Fruit fly (Drosophila melanogaster): ENCODE measurements around the gene Coq6.

Gene Coq6

DNA sequence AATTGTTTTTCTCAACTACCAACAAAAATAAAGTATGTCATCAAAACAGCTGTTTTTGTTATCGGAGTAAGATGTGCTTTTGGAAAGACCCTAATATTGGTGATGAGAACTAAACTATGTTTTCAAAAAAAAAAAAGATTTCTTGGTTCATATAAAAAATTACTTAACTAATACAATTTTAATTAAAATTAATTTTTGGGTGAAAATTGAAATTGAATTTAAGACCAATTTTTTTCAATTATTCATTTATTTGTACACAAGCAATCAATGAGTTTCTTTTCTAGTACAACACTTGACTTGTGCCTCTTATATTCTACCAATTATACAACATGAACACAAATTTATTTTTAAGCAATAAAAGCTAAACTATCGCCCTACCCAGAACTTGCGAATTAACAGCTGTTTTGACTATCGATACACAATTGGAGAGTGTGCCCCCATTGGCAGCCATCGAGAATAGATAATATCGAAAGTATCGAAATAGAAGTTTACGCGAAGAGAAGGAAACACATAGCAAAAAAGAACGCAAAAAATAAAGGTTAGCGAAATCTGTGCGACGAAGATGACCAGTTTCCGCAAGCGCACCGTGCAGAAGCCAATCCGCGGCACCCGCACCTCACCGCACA, 8.1 kb downstream of the Coq6 start, which contains the start of the genes Vps52 and Elp4 (continued):
- TF ChIP-seq ERR (GFP tag; optimal IDR thresholded peaks at IDR 0.05) (no peak), HLH3B (GFP tag; IDR thresholded peaks at IDR 0.05) (peak; percentile 29; the same call in 1 of the 2 replicates), ftz-f1 (GFP tag; optimal IDR thresholded peaks at IDR 0.05) (no peak), hth (optimal IDR thresholded peaks at IDR 0.05) (no peak), CG12769 (tag; optimal IDR thresholded peaks at IDR 0.05) (no peak), ems (GFP tag; optimal IDR thresholded peaks at IDR 0.05) (peak; percentile 16), CG15073 (GFP tag; optimal IDR thresholded peaks at IDR 0.05) (peak; percentile 19), CG4328 (GFP tag; optimal IDR thresholded peaks at IDR 0.05) (peak; percentile 76), cg (GFP tag; optimal IDR thresholded peaks at IDR 0.05) (no peak), NfI (GFP tag; optimal IDR thresholded peaks at IDR 0.05) (peak; percentile 64), vnd (GFP tag; IDR thresholded peaks at IDR 0.05; ENCODE audit: partially characterized antibody) (peak; percentile 78), Hey (tag; optimal IDR thresholded peaks at IDR 0.05) (no peak), bab2 (GFP tag; optimal IDR thresholded peaks at IDR 0.05) (peak; percentile 49), tll (GFP tag; optimal IDR thresholded peaks at IDR 0.05) (no peak), CG31388 (GFP tag; optimal IDR thresholded peaks at IDR 0.05) (peak; percentile 37), btn (GFP tag; optimal IDR thresholded peaks at IDR 0.05) (no peak), CG18599 (GFP tag; optimal IDR thresholded peaks at IDR 0.05) (no peak), CG17612 (GFP tag; IDR thresholded peaks at IDR 0.05) (0 out of 2 replicates have a peak, but pooled peaks have one; percentile 42), Hsf (GFP tag; optimal IDR thresholded peaks at IDR 0.05) (peak; percentile 73), Optix (GFP tag; IDR thresholded peaks at IDR 0.05) (no peak), Taf1 (GFP tag; IDR thresholded peaks at IDR 0.05) (peak; percentile 29; the same call in 1 of the 2 replicates), BEAF-32 (GFP tag; optimal IDR thresholded peaks at IDR 0.05) (peak; percentile 80), CG7745 (tag; optimal IDR thresholded peaks at IDR 0.05) (no peak), ind (GFP tag; optimal IDR thresholded peaks at IDR 0.05) (peak; percentile 78), ken (GFP tag; IDR thresholded peaks at IDR 0.05) (peak; percentile 56; the same call in 1 of the 3 replicates), CG12219 (GFP tag; optimal IDR thresholded peaks at IDR 0.05) (peak; percentile 30), gfzf (GFP tag; optimal IDR thresholded peaks at IDR 0.05) (peak; percentile 0), CG11456 (GFP tag; IDR thresholded peaks at IDR 0.05) (peak; percentile 74; the same call in 2 of the 3 replicates), Meics (GFP tag; optimal IDR thresholded peaks at IDR 0.05) (peak; percentile 77), tio (GFP tag; optimal IDR thresholded peaks at IDR 0.05) (no peak), CG8388 (GFP tag; optimal IDR thresholded peaks at IDR 0.05) (peak; percentile 61), CG11696 (GFP tag; IDR thresholded peaks at IDR 0.05) (no peak), CG10267 (tag; optimal IDR thresholded peaks at IDR 0.05) (peak; percentile 75), CG17829 (tag; optimal IDR thresholded peaks at IDR 0.05) (peak; percentile 80), ci (GFP tag; IDR thresholded peaks at IDR 0.05) (no peak; the same call in 2 of the 3 replicates), ap (GFP tag; IDR thresholded peaks at IDR 0.05) (peak; percentile 19; the same call in 1 of the 2 replicates), mld (GFP tag; IDR thresholded peaks at IDR 0.05; ENCODE audit: partially characterized antibody) (0 out of 3 replicates have a peak, but pooled peaks have one; percentile 48), CG17385 (GFP tag; optimal IDR thresholded peaks at IDR 0.05) (peak; percentile 66), PHDP (tag; optimal IDR thresholded peaks at IDR 0.05) (peak; percentile 77), CG14441 (GFP tag; IDR thresholded peaks at IDR 0.05) (peak; percentile 70), zen (tag; optimal IDR thresholded peaks at IDR 0.05) (peak; percentile 71), CG3407 (GFP tag; optimal IDR thresholded peaks at IDR 0.05) (no peak), Hand (GFP tag; optimal IDR thresholded peaks at IDR 0.05) (peak; percentile 29), BtbVII (GFP tag; optimal IDR thresholded peaks at IDR 0.05) (peak; percentile 16), CG15011 (GFP tag; optimal IDR thresholded peaks at IDR 0.05) (no peak), CG4404 (GFP tag; IDR thresholded peaks at IDR 0.05) (peak; percentile 50; the same call in 1 of the 2 replicates), Dbx (GFP tag; IDR thresholded peaks at IDR 0.05) (peak; percentile 70; the same call in 2 of the 3 replicates), CG5245 (GFP tag; optimal IDR thresholded peaks at IDR 0.05) (peak; percentile 48), pum (GFP tag; optimal IDR thresholded peaks at IDR 0.05) (peak; percentile 36)

All from whole organism, embryonic.